Worm (Caenorhabditis elegans): ENCODE measurements around the gene col-88.

col-88 gene

DNA sequence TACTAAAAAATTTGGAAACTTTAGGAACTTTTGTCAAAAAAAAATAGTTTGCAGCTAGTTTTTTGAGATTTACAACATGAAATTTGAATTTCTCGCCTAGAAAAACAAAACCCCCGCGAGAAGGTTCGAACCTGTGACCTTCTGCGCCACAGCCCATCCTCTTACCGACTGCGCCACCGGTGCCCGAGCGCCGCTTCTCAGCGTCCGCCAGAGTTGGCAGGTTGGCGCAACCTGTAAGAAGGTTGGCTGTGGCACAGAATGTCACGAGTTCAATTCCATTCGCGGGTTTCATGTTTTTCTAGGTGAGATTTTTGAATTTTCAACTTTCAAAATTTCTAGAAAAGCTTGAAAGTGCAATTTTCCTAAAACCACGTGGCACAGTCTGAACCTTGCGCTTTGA is 9.6 kb downstream of the col-88 start:
- TF ChIP-seq flt-1 (GFP tag; IDR thresholded peaks at IDR 0.05) = no peak
- no peak for TF ChIP-seq sea-1 (GFP tag; conservative IDR thresholded peaks at IDR 0.05)
- TF ChIP-seq ets-7 (tag; optimal IDR thresholded peaks at IDR 0.05) = no peak
- no peak for TF ChIP-seq hmbx-1 (tag; optimal IDR thresholded peaks at IDR 0.05)
- no peak for TF ChIP-seq B0310.2 (tag; optimal IDR thresholded peaks at IDR 0.05)
- TF ChIP-seq tra-4 (tag; optimal IDR thresholded peaks at IDR 0.05) = no peak
- no peak for TF ChIP-seq ama-1 (optimal IDR thresholded peaks at IDR 0.05)
- no peak for TF ChIP-seq pes-1 (GFP tag; IDR thresholded peaks at IDR 0.05)
- TF ChIP-seq scrt-1 (GFP tag; IDR thresholded peaks at IDR 0.05) = no peak
- no peak for TF ChIP-seq F13C5.2 (tag; optimal IDR thresholded peaks at IDR 0.05)
- no peak for TF ChIP-seq tbx-11 (GFP tag; IDR thresholded peaks at IDR 0.05)
- no peak for TF ChIP-seq hmg-4 (GFP tag; optimal IDR thresholded peaks at IDR 0.05)
- TF ChIP-seq tbx-37 (GFP tag; conservative IDR thresholded peaks at IDR 0.05) = no peak
- no peak for TF ChIP-seq aly-1 (tag; optimal IDR thresholded peaks at IDR 0.05)
- TF ChIP-seq ceh-36 (tag; optimal IDR thresholded peaks at IDR 0.05) = no peak
- TF ChIP-seq hnd-1 (tag; optimal IDR thresholded peaks at IDR 0.05) = no peak

DNA sequence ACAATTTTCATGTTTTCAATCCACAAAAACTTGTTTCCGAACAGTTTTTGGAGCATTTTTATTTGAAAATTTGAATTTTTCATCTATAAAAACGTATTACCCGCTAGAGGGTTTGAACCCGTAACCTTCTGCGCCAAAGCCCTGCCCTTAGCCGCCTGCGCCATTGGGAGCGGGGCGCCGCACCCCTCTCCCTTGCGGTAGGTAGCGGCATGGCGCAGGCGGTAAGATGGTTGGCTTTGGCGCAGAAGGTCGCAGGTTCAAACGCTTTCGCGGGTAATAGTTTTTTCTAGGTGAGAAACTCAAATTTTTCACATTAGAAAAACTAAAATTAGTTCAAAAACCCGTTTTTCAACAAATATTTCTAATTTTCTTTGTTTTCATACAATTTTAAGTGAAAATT is 10.8 kb downstream of the col-88 start:
- no peak for TF ChIP-seq hnd-1 (tag; optimal IDR thresholded peaks at IDR 0.05)
- no peak for TF ChIP-seq B0310.2 (tag; optimal IDR thresholded peaks at IDR 0.05)
- no peak for TF ChIP-seq ets-7 (tag; optimal IDR thresholded peaks at IDR 0.05)
- peak; percentile 26; the same call in 1 of the 2 replicates for TF ChIP-seq pes-1 (GFP tag; IDR thresholded peaks at IDR 0.05)

ce11 chrIII:53696-54095 is 12.8 kb downstream of the col-88 start:
- TF ChIP-seq tbx-37 (GFP tag; conservative IDR thresholded peaks at IDR 0.05) = no peak
- TF ChIP-seq flt-1 (GFP tag; IDR thresholded peaks at IDR 0.05) = no peak
- TF ChIP-seq sea-1 (GFP tag; conservative IDR thresholded peaks at IDR 0.05) = 0 out of 2 replicates have a peak, but pooled peaks have one; percentile 5
- TF ChIP-seq hnd-1 (tag; optimal IDR thresholded peaks at IDR 0.05) = no peak

ce11 chrIII:61045-61444 is 20.2 kb downstream of the col-88 start, which contains the start of gene btb-5:
TSS of gene btb-5 (minus strand) at chrIII:61145.
- no peak for TF ChIP-seq flt-1 (GFP tag; IDR thresholded peaks at IDR 0.05)
- no peak for TF ChIP-seq ama-1 (optimal IDR thresholded peaks at IDR 0.05)
- no peak for TF ChIP-seq B0310.2 (tag; optimal IDR thresholded peaks at IDR 0.05)
- no peak for TF ChIP-seq ceh-36 (tag; optimal IDR thresholded peaks at IDR 0.05)
- no peak for TF ChIP-seq sea-1 (GFP tag; conservative IDR thresholded peaks at IDR 0.05)
- TF ChIP-seq pes-1 (GFP tag; IDR thresholded peaks at IDR 0.05) = no peak
- TF ChIP-seq ceh-13 (GFP tag; optimal IDR thresholded peaks at IDR 0.05) = no peak
- TF ChIP-seq hmbx-1 (tag; optimal IDR thresholded peaks at IDR 0.05) = no peak
- no peak for TF ChIP-seq tbx-11 (GFP tag; IDR thresholded peaks at IDR 0.05)
- no peak for TF ChIP-seq hnd-1 (tag; optimal IDR thresholded peaks at IDR 0.05)
- TF ChIP-seq F13C5.2 (tag; optimal IDR thresholded peaks at IDR 0.05) = no peak
- no peak for TF ChIP-seq hmg-4 (GFP tag; optimal IDR thresholded peaks at IDR 0.05)
- no peak for TF ChIP-seq tbx-37 (GFP tag; conservative IDR thresholded peaks at IDR 0.05)
- no peak for TF ChIP-seq ets-7 (tag; optimal IDR thresholded peaks at IDR 0.05)
- no peak for TF ChIP-seq scrt-1 (GFP tag; IDR thresholded peaks at IDR 0.05)
- no peak for TF ChIP-seq tra-4 (tag; optimal IDR thresholded peaks at IDR 0.05)
- TF ChIP-seq aly-1 (tag; optimal IDR thresholded peaks at IDR 0.05) = no peak

ce11 chrIII:62383-62873 is 21.6 kb downstream of the col-88 start:
- no peak for TF ChIP-seq ama-1 (optimal IDR thresholded peaks at IDR 0.05)
- no peak for TF ChIP-seq tbx-11 (GFP tag; IDR thresholded peaks at IDR 0.05)
- TF ChIP-seq B0310.2 (tag; optimal IDR thresholded peaks at IDR 0.05) = no peak
- no peak for TF ChIP-seq flt-1 (GFP tag; IDR thresholded peaks at IDR 0.05)
- no peak for TF ChIP-seq tra-4 (tag; optimal IDR thresholded peaks at IDR 0.05)
- TF ChIP-seq hmg-4 (GFP tag; optimal IDR thresholded peaks at IDR 0.05) = no peak
- no peak for TF ChIP-seq scrt-1 (GFP tag; IDR thresholded peaks at IDR 0.05)
- no peak for TF ChIP-seq tbx-37 (GFP tag; conservative IDR thresholded peaks at IDR 0.05)
- TF ChIP-seq ceh-13 (GFP tag; optimal IDR thresholded peaks at IDR 0.05) = no peak
- TF ChIP-seq hnd-1 (tag; optimal IDR thresholded peaks at IDR 0.05) = no peak
- TF ChIP-seq F13C5.2 (tag; optimal IDR thresholded peaks at IDR 0.05) = no peak
- no peak for TF ChIP-seq ets-7 (tag; optimal IDR thresholded peaks at IDR 0.05)
- TF ChIP-seq pes-1 (GFP tag; IDR thresholded peaks at IDR 0.05) = no peak
- no peak for TF ChIP-seq aly-1 (tag; optimal IDR thresholded peaks at IDR 0.05)

ce11 chrIII:63584-64316 is 22.9 kb downstream of the col-88 start:
- no peak for TF ChIP-seq tbx-37 (GFP tag; conservative IDR thresholded peaks at IDR 0.05)
- no peak for TF ChIP-seq ama-1 (optimal IDR thresholded peaks at IDR 0.05)
- TF ChIP-seq pes-1 (GFP tag; IDR thresholded peaks at IDR 0.05) = no peak
- no peak for TF ChIP-seq tbx-11 (GFP tag; IDR thresholded peaks at IDR 0.05)
- TF ChIP-seq aly-1 (tag; optimal IDR thresholded peaks at IDR 0.05) = no peak
- no peak for TF ChIP-seq sea-1 (GFP tag; conservative IDR thresholded peaks at IDR 0.05)
- no peak for TF ChIP-seq ceh-36 (tag; optimal IDR thresholded peaks at IDR 0.05)

DNA sequence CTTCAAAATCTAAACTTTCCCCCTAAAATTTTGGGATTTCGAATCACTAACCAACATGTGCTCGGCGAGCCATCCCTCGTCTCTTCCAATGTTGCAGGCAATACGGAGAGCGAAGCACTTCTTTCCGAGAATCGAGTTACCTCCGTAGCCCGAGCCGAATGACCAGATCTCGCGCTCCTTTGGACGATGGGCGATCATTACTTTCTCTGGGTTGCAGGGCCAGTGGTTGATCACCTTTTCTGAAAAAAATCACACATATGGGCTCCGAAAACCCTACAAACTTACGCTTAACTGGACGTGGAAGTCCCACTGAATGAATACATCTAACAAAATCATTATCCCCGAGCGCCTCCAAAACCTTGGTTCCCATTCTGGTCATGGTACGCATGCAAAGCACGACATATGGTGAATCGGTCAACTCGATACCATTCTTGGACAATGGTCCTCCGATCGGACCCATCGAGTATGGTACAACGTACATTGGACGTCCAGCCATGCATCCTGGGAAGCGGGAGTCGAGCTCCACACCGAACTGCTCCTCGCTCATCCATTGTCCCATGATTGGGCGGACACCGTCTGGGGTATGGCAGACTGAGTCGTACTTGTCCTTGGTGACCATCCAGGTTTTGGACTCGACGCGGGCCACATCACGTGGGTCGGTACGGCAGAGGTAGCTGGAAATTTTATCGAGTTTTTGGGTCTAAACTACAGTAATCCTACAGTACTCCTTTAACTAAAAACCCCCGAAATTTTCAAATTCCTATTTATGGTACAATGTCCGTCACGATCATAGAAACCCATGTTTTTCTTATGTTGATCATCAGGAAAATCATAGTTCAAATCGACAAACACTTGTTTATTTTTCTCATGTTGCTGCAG is 24.1 kb downstream of the col-88 start:
- TF ChIP-seq sea-1 (GFP tag; conservative IDR thresholded peaks at IDR 0.05) = no peak
- no peak for TF ChIP-seq tra-4 (tag; optimal IDR thresholded peaks at IDR 0.05)
- no peak for TF ChIP-seq tbx-37 (GFP tag; conservative IDR thresholded peaks at IDR 0.05)
- TF ChIP-seq hnd-1 (tag; optimal IDR thresholded peaks at IDR 0.05) = no peak
- TF ChIP-seq ets-7 (tag; optimal IDR thresholded peaks at IDR 0.05) = no peak
- no peak for TF ChIP-seq pes-1 (GFP tag; IDR thresholded peaks at IDR 0.05)
- TF ChIP-seq ceh-13 (GFP tag; optimal IDR thresholded peaks at IDR 0.05) = no peak
- no peak for TF ChIP-seq B0310.2 (tag; optimal IDR thresholded peaks at IDR 0.05)
- no peak for TF ChIP-seq hmg-4 (GFP tag; optimal IDR thresholded peaks at IDR 0.05)
- TF ChIP-seq ama-1 (optimal IDR thresholded peaks at IDR 0.05) = no peak

Data from whole organism, early embryonic.